Worm (Caenorhabditis elegans) whole organism, L1 larva: Measurements from ENCODE around the gene F20B6.6.

Experiments used
- ama-1 ChIP-seq: fragments of 150-350 bp; optimal IDR thresholded peaks from 2 replicates; lab custom pipeline; 2014
- ceh-82 ChIP-seq, 3 experiments: fragments of 150-350 bp in 1 of 3; sonication (generic microtip) in 2 of 3; optimal IDR thresholded peaks; 2 replicates each; lab custom pipeline; 2014 to 2017; ENCODE audit warnings: missing biosample characterization in 3 of 3, missing genetic modification characterization in 3 of 3
- efl-3 ChIP-seq: fragments of 200-800 bp; sonication (Bioruptor generic); optimal IDR thresholded peaks from 2 replicates; lab custom pipeline; 2018; ENCODE audit warnings: mild to moderate bottlenecking, missing genetic modification characterization, missing compliant biosample characterization
- jun-1 ChIP-seq: fragments of 150-350 bp; optimal IDR thresholded peaks from 2 replicates; lab custom pipeline; 2014; ENCODE audit warnings: missing biosample characterization, missing genetic modification reagents, missing genetic modification characterization
- lin-39 ChIP-seq: fragments of 150-350 bp; optimal IDR thresholded peaks from 2 replicates; lab custom pipeline; 2014; ENCODE audit warnings: missing biosample characterization, missing genetic modification reagents, missing genetic modification characterization
- lir-3 ChIP-seq: sonication (generic microtip); optimal IDR thresholded peaks from 2 replicates; lab custom pipeline; 2016; ENCODE audit warnings: mild to moderate bottlenecking, missing genetic modification characterization, moderate library complexity, missing compliant biosample characterization; ENCODE audit not compliant: poor library complexity
- nhr-237 ChIP-seq: fragments of 150-350 bp; optimal IDR thresholded peaks from 2 replicates; lab custom pipeline; 2014; ENCODE audit warnings: missing biosample characterization, missing genetic modification characterization
- nhr-28 ChIP-seq: fragments of 150-350 bp; optimal IDR thresholded peaks from 2 replicates; lab custom pipeline; 2014; ENCODE audit warnings: missing biosample characterization, missing genetic modification characterization
- snu-23 ChIP-seq: sonication (generic microtip); optimal IDR thresholded peaks from 2 replicates; lab custom pipeline; 2016; ENCODE audit warnings: missing genetic modification characterization, missing compliant biosample characterization

DNA sequence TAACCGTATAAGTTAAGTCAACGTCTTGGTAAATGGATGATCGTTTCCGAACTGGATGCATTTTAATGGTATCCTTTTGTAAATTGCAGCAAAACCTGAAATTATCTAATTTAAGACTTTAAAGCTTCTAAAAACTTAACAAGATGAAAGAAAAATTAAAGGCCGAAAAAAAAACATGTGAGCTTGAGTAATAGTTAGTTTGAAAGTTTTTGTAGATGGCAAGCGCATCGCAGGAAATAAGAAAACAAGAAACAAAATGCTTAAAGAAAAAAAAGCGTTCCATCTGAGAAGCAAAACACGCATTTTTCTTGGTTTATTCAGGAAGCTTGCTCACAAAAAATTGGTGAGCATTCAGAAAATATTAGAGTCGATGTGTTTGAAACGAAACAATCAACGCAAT, 33.7 kb upstream of the F20B6.6 start, which contains the start of gene rab-37:
- TF ChIP-seq nhr-28: no peak
- no peak for TF ChIP-seq lin-39 (tag; lab: Kevin White, UChicago)
- TF ChIP-seq jun-1: no peak
- TF ChIP-seq ceh-82 (tag; optimal IDR thresholded peaks at IDR 0.05; lab: Kevin White, UChicago): no peak
- no peak for TF ChIP-seq lir-3 (tag; lab: Kevin White, UChicago)
- no peak for TF ChIP-seq snu-23 (GFP tag; lab: Kevin White, UChicago)
- no peak for TF ChIP-seq efl-3
- TF ChIP-seq nhr-237 (tag; lab: Kevin White, UChicago): no peak
- no peak for TF ChIP-seq ama-1 (lab: Kevin White, UChicago)
